Fruit fly (Drosophila melanogaster): ENCODE data around the gene Pex19.

Gene Pex19

dm6 chr2L:12075850-12076249 lies 15.8 kb upstream of the Pex19 start, which contains the start of gene CG14947 (continued):
- no peak for TF ChIP-seq crp (GFP tag; optimal IDR thresholded peaks at IDR 0.05)
- no peak for TF ChIP-seq sc (optimal IDR thresholded peaks at IDR 0.05)
- TF ChIP-seq sc (GFP tag; optimal IDR thresholded peaks at IDR 0.05) = no peak
- no peak for TF ChIP-seq HLH54F (GFP tag; optimal IDR thresholded peaks at IDR 0.05)
- no peak for TF ChIP-seq lov (optimal IDR thresholded peaks at IDR 0.05)
- 0 out of 3 replicates have a peak, but pooled peaks have one; percentile 63 for TF ChIP-seq lov (GFP tag; IDR thresholded peaks at IDR 0.05)
- 0 out of 2 replicates have a peak, but pooled peaks have one; percentile 27 for TF ChIP-seq CG6689 (GFP tag; IDR thresholded peaks at IDR 0.05)
- peak; percentile 59 for TF ChIP-seq HLHmδ (GFP tag; optimal IDR thresholded peaks at IDR 0.05)
- TF ChIP-seq ap (GFP tag; IDR thresholded peaks at IDR 0.05) = peak; percentile 27; the same call in 1 of the 2 replicates
- TF ChIP-seq eve (GFP tag; optimal IDR thresholded peaks at IDR 0.05) = no peak
- no peak for TF ChIP-seq lbe (GFP tag; optimal IDR thresholded peaks at IDR 0.05)
- peak; percentile 11 for TF ChIP-seq lab (GFP tag; optimal IDR thresholded peaks at IDR 0.05)
- TF ChIP-seq Awh (GFP tag; IDR thresholded peaks at IDR 0.05) = 0 out of 2 replicates have a peak, but pooled peaks have one; percentile 28
- 0 out of 2 replicates have a peak, but pooled peaks have one; percentile 31 for TF ChIP-seq Xrp1 (GFP tag; IDR thresholded peaks at IDR 0.05)
- no peak for TF ChIP-seq CG17568 (GFP tag; optimal IDR thresholded peaks at IDR 0.05)
- no peak for TF ChIP-seq tap (tag; optimal IDR thresholded peaks at IDR 0.05)
- TF ChIP-seq Nf-YA (GFP tag; IDR thresholded peaks at IDR 0.05) = 0 out of 2 replicates have a peak, but pooled peaks have one; percentile 25
- no peak for TF ChIP-seq z (GFP tag; IDR thresholded peaks at IDR 0.05)
- peak; percentile 52 for TF ChIP-seq fd102C (GFP tag; optimal IDR thresholded peaks at IDR 0.05)
- TF ChIP-seq CG3065 (GFP tag; optimal IDR thresholded peaks at IDR 0.05) = no peak
- TF ChIP-seq CG9727 (GFP tag; optimal IDR thresholded peaks at IDR 0.05) = peak; percentile 29
- 0 out of 2 replicates have a peak, but pooled peaks have one; percentile 18 for TF ChIP-seq Ptx1 (GFP tag; IDR thresholded peaks at IDR 0.05)
- TF ChIP-seq CG6683 (GFP tag; optimal IDR thresholded peaks at IDR 0.05) = no peak
- no peak for TF ChIP-seq Mad (GFP tag; optimal IDR thresholded peaks at IDR 0.05)
- no peak for TF ChIP-seq Hr78 (GFP tag; optimal IDR thresholded peaks at IDR 0.05)
- peak; percentile 23 for TF ChIP-seq CG10979 (tag; optimal IDR thresholded peaks at IDR 0.05)
- peak; percentile 20 for TF ChIP-seq Sox102F (GFP tag; optimal IDR thresholded peaks at IDR 0.05)
- no peak for TF ChIP-seq usp (GFP tag; optimal IDR thresholded peaks at IDR 0.05)
- TF ChIP-seq Ada2b (GFP tag; IDR thresholded peaks at IDR 0.05) = no peak
- peak; percentile 17 for TF ChIP-seq MTF-1 (GFP tag; optimal IDR thresholded peaks at IDR 0.05; ENCODE audit: borderline replicate concordance)
- TF ChIP-seq nau (GFP tag; optimal IDR thresholded peaks at IDR 0.05) = no peak
- peak; percentile 72 for TF ChIP-seq ci (GFP tag; IDR thresholded peaks at IDR 0.05)
- TF ChIP-seq en (GFP tag; optimal IDR thresholded peaks at IDR 0.05) = no peak
- no peak for TF ChIP-seq pita (GFP tag; optimal IDR thresholded peaks at IDR 0.05)
- TF ChIP-seq tin (GFP tag; optimal IDR thresholded peaks at IDR 0.05) = no peak
- TF ChIP-seq jumu (GFP tag; optimal IDR thresholded peaks at IDR 0.05) = no peak
- TF ChIP-seq chm (GFP tag; IDR thresholded peaks at IDR 0.05) = 0 out of 2 replicates have a peak, but pooled peaks have one; percentile 40
- TF ChIP-seq CG2712 (tag; optimal IDR thresholded peaks at IDR 0.05) = peak; percentile 15
- no peak for TF ChIP-seq CG9932 (GFP tag; IDR thresholded peaks at IDR 0.05)
- TF ChIP-seq otp (GFP tag; IDR thresholded peaks at IDR 0.05) = no peak
- TF ChIP-seq ase (GFP tag; IDR thresholded peaks at IDR 0.05) = no peak
- 0 out of 2 replicates have a peak, but pooled peaks have one; percentile 13 for TF ChIP-seq NFAT (GFP tag; IDR thresholded peaks at IDR 0.05)
- TF ChIP-seq gsb (GFP tag; IDR thresholded peaks at IDR 0.05) = 0 out of 2 replicates have a peak, but pooled peaks have one; percentile 27
- no peak for TF ChIP-seq CG1529 (GFP tag; optimal IDR thresholded peaks at IDR 0.05)
- TF ChIP-seq CG3995 (GFP tag; optimal IDR thresholded peaks at IDR 0.05) = no peak
- TF ChIP-seq CG13894 (tag; optimal IDR thresholded peaks at IDR 0.05) = no peak
- TF ChIP-seq CkIIα-i1 (GFP tag; IDR thresholded peaks at IDR 0.05) = no peak
- no peak for TF ChIP-seq CG8281 (tag; optimal IDR thresholded peaks at IDR 0.05)
- TF ChIP-seq NC2β (GFP tag; optimal IDR thresholded peaks at IDR 0.05) = no peak
- TF ChIP-seq CG6813 (GFP tag; optimal IDR thresholded peaks at IDR 0.05) = peak; percentile 30
- TF ChIP-seq nom (GFP tag; optimal IDR thresholded peaks at IDR 0.05) = peak; percentile 38

Data from whole organism, embryonic.